Worm (Caenorhabditis elegans) whole organism, L1 larva: Measurements from ENCODE around the gene twk-7.

Source experiments
- F16B12.6 ChIP-seq: fragments of 150-350 bp; optimal IDR thresholded peaks from 2 replicates; lab custom pipeline; 2014; ENCODE audit warnings: missing biosample characterization, missing genetic modification characterization
- aha-1 ChIP-seq: fragments of 150-350 bp; optimal IDR thresholded peaks from 2 replicates; lab custom pipeline; 2014; ENCODE audit warnings: missing biosample characterization, missing genetic modification characterization
- ama-1 ChIP-seq: fragments of 150-350 bp; optimal IDR thresholded peaks from 2 replicates; lab custom pipeline; 2014
- efl-1 ChIP-seq, 4 experiments: fragments of 150-350 bp; optimal IDR thresholded peaks in 3 of 4; peaks in 1 of 4; 1 replicate in 1 of 4; 2 replicates in 3 of 4; lab custom pipeline; 2014; ENCODE audit warnings: missing biosample characterization in 2 of 4, missing genetic modification characterization in 2 of 4, missing genetic modification reagents in 2 of 4
- lin-39 ChIP-seq: fragments of 150-350 bp; optimal IDR thresholded peaks from 2 replicates; lab custom pipeline; 2014; ENCODE audit warnings: missing biosample characterization, missing genetic modification reagents, missing genetic modification characterization
- lir-3 ChIP-seq: sonication (generic microtip); optimal IDR thresholded peaks from 2 replicates; lab custom pipeline; 2016; ENCODE audit warnings: mild to moderate bottlenecking, missing genetic modification characterization, moderate library complexity, missing compliant biosample characterization; ENCODE audit not compliant: poor library complexity
- lsy-2 ChIP-seq, 2 experiments: fragments of 150-350 bp; optimal IDR thresholded peaks; 2 replicates each; lab custom pipeline; 2014; ENCODE audit warnings: missing biosample characterization in 2 of 2, missing genetic modification characterization in 2 of 2
- nhr-77 ChIP-seq: fragments of 150-350 bp; optimal IDR thresholded peaks from 2 replicates; lab custom pipeline; 2014; ENCODE audit warnings: missing biosample characterization, missing genetic modification characterization
- pqm-1 ChIP-seq: sonication (generic microtip); optimal IDR thresholded peaks from 3 replicates; lab custom pipeline; 2017; ENCODE audit warnings: missing biosample characterization, missing genetic modification characterization
- sox-4 ChIP-seq: sonication (generic microtip); optimal IDR thresholded peaks from 2 replicates; lab custom pipeline; 2016; ENCODE audit warnings: missing genetic modification characterization, missing compliant biosample characterization
- ztf-11 ChIP-seq, 2 experiments: sonication (generic microtip); optimal IDR thresholded peaks; 2 replicates each; lab custom pipeline; 2016 to 2017; ENCODE audit warnings: missing genetic modification characterization in 2 of 2, missing biosample characterization in 1 of 2, missing compliant biosample characterization in 1 of 2

DNA sequence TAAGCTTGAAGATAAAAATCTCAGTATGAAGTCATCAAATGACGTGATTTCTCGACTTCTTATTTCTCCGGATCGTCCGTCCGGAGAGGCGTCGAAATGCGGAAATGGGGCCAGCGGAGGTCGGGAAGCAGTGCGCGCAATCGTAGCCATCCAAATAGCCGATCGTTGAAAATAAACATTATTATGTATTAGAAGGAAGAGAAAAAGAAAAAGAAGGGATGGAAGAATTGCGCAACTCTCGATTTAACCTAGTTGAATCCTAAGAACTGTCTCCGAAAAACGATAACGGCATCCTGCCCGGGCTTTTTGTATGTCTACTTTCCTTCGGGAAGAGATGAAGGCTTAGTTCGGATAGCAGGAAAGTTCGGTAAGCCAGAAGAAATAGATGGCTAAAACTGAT, 41.4 kb downstream of the twk-7 start:
- no peak for TF ChIP-seq ztf-11 (tag; optimal IDR thresholded peaks at IDR 0.05; lab: Kevin White, UChicago)
- no peak for TF ChIP-seq efl-1 (optimal IDR thresholded peaks at IDR 0.05; lab: Kevin White, UChicago)
- TF ChIP-seq efl-1 (GFP tag; optimal IDR thresholded peaks at IDR 0.05 in 1 of 2; lab: Kevin White, UChicago): no peak
- TF ChIP-seq lsy-2 (tag; optimal IDR thresholded peaks at IDR 0.05; lab: Kevin White, UChicago): no peak
- no peak for TF ChIP-seq ama-1 (lab: Kevin White, UChicago)
- no peak for TF ChIP-seq lin-39 (tag; lab: Kevin White, UChicago)
- no peak for TF ChIP-seq sox-4 (tag; lab: Kevin White, UChicago)
- no peak for TF ChIP-seq F16B12.6
- TF ChIP-seq aha-1: no peak
- TF ChIP-seq lir-3 (tag; lab: Kevin White, UChicago): no peak
- TF ChIP-seq nhr-77 (tag; lab: Kevin White, UChicago): no peak
- TF ChIP-seq pqm-1: no peak
